Worm (Caenorhabditis elegans) whole organism, young adult: Measurements from ENCODE around the gene C43F9.7.

Source experiments
- F23B12.7 ChIP-seq: sonication (generic microtip); optimal IDR thresholded peaks from 2 replicates; lab custom pipeline; 2017; ENCODE audit warnings: missing genetic modification characterization, mild to moderate bottlenecking, missing compliant biosample characterization, antibody characterized with exemption, moderate library complexity; ENCODE audit not compliant: insufficient read depth
- attf-3 ChIP-seq: fragments of 200-800 bp; sonication (Bioruptor generic); conservative IDR thresholded peaks from 2 replicates; pipeline ENCODE4 v1.3.6; 2022; ENCODE audit warnings: missing genetic modification reagents, missing genetic modification characterization, missing compliant biosample characterization
- dpl-1 ChIP-seq: fragments of 150-350 bp; optimal IDR thresholded peaks from 2 replicates; lab custom pipeline; 2014; ENCODE audit warnings: missing biosample characterization, missing genetic modification reagents, missing genetic modification characterization
- efl-1 ChIP-seq: fragments of 150-350 bp; optimal IDR thresholded peaks from 2 replicates; lab custom pipeline; 2014; ENCODE audit warnings: missing biosample characterization, missing genetic modification reagents, missing genetic modification characterization
- madf-3 ChIP-seq: fragments of 200-800 bp; sonication (Bioruptor generic); IDR thresholded peaks from 2 replicates; pipeline ENCODE4 v1.3.6; 2022; ENCODE audit warnings: missing genetic modification reagents, missing genetic modification characterization, missing compliant biosample characterization
- nfya-1 ChIP-seq: sonication (generic microtip); optimal IDR thresholded peaks from 2 replicates; lab custom pipeline; 2017; ENCODE audit warnings: antibody characterized with exemption, missing compliant biosample characterization, missing genetic modification characterization, borderline replicate concordance; ENCODE audit not compliant: insufficient read depth
- unc-62 ChIP-seq: fragments of 150-350 bp; optimal IDR thresholded peaks from 2 replicates; lab custom pipeline; 2014; ENCODE audit warnings: missing biosample characterization, missing genetic modification reagents, missing genetic modification characterization
- ztf-25 ChIP-seq: fragments of 200-800 bp; sonication (Bioruptor generic); IDR thresholded peaks from 2 replicates; pipeline ENCODE4 v1.3.6; 2022; ENCODE audit warnings: missing genetic modification reagents, missing genetic modification characterization, missing compliant biosample characterization

- TF ChIP-seq attf-3 (GFP tag; lab: Robert Waterston, UW) (no peak), dpl-1 (GFP tag; lab: Kevin White, UChicago) (no peak), unc-62 (no peak), efl-1 (GFP tag; lab: Kevin White, UChicago) (no peak), F23B12.7 (tag; lab: Kevin White, UChicago) (no peak), nfya-1 (tag; lab: Kevin White, UChicago) (no peak), madf-3 (GFP tag; lab: Robert Waterston, UW) (no peak), ztf-25 (GFP tag; lab: Robert Waterston, UW) (no peak)
These were observed 50.1 kb downstream of the C43F9.7 start for ce11 chrIV:10543361-10543760.
